Worm (Caenorhabditis elegans): ENCODE measurements around the gene F09F9.2.

The F09F9.2 gene

ce11 chrX:4061968-4062367, 49.3 kb downstream of the F09F9.2 start:
- no peak for TF ChIP-seq unc-62 (GFP tag; optimal IDR thresholded peaks at IDR 0.05)
